Fruit fly (Drosophila melanogaster): ENCODE results near the gene Msp300.

The Msp300 gene

DNA sequence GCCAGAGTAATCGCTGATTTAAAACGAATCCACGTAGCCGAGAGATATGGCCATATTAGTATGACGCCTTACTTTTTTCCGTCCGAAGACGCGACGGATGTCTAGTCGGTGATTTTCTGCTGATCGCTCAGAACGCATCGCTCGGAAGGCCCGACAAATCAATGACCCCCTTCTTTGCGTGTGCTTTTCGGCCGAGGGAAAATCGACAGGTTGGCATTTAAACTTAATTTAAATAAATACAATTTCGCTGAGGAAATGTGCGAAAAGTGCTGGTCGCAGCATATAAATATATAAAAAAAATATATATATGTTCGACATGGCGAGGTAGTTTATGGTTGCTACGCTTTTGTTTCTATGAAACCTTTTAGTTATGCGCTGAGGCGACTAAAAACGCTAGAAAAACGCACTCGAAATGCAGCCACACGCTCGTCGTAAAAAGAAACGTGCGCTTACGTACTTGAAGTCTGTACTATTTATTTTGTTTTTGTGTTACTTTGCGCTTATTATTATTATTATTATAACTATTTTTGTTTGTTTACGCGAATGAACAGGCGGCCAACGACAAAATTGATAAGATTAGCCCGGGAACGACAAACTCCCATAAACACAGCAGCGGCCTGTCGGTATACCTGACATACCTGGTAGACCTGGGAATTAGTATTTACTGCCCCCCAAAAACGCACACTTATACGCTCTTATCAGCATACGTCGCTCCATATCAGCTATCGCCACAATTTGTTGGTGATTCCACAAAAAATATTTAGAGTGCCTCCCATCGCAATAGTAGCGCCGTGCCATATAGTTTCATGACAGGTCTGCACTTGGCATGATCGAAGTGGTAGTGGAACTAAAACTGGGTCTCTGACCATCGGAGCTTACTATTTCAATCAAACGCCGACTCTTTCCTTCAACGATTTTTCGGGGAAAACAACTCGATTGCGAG lies 132.6 kb downstream of the Msp300 start (continued):
- TF ChIP-seq eyg (GFP tag; optimal IDR thresholded peaks at IDR 0.05): no peak
- TF ChIP-seq vnd (GFP tag; IDR thresholded peaks at IDR 0.05; ENCODE audit: partially characterized antibody): peak; percentile 57; the same call in 2 of the 3 replicates
- TF ChIP-seq cwo (GFP tag; optimal IDR thresholded peaks at IDR 0.05): peak; percentile 66
- no peak for TF ChIP-seq D19A (tag; optimal IDR thresholded peaks at IDR 0.05)
- no peak for TF ChIP-seq Six4 (GFP tag; optimal IDR thresholded peaks at IDR 0.05)
- TF ChIP-seq Lhr (GFP tag; optimal IDR thresholded peaks at IDR 0.05): no peak
- TF ChIP-seq stwl (tag; optimal IDR thresholded peaks at IDR 0.05): no peak
- peak; percentile 82 for TF ChIP-seq Hey (tag; optimal IDR thresholded peaks at IDR 0.05)
- TF ChIP-seq tx (GFP tag; optimal IDR thresholded peaks at IDR 0.05): no peak
- TF ChIP-seq Dbx (GFP tag; IDR thresholded peaks at IDR 0.05): no peak
- no peak for TF ChIP-seq ken (GFP tag; IDR thresholded peaks at IDR 0.05)
- no peak for TF ChIP-seq CG3847 (GFP tag; IDR thresholded peaks at IDR 0.05)
- TF ChIP-seq ttk (GFP tag; IDR thresholded peaks at IDR 0.05): no peak
- TF ChIP-seq ATbp (GFP tag; optimal IDR thresholded peaks at IDR 0.05): peak; percentile 23
- TF ChIP-seq D19B (GFP tag; optimal IDR thresholded peaks at IDR 0.05): no peak
- TF ChIP-seq gem (tag; optimal IDR thresholded peaks at IDR 0.05): peak; percentile 4
- peak; percentile 89 for TF ChIP-seq CG34376 (GFP tag; optimal IDR thresholded peaks at IDR 0.05)
- TF ChIP-seq sd (tag; optimal IDR thresholded peaks at IDR 0.05): peak; percentile 90
- no peak for TF ChIP-seq CG7372 (GFP tag; IDR thresholded peaks at IDR 0.05)
- TF ChIP-seq CG3281 (GFP tag; optimal IDR thresholded peaks at IDR 0.05): peak; percentile 42
- no peak for TF ChIP-seq HmgD (GFP tag; optimal IDR thresholded peaks at IDR 0.05)
- no peak for TF ChIP-seq lilli (GFP tag; optimal IDR thresholded peaks at IDR 0.05)
- TF ChIP-seq sisA (GFP tag; IDR thresholded peaks at IDR 0.05): no peak
- no peak for TF ChIP-seq CG2875 (GFP tag; optimal IDR thresholded peaks at IDR 0.05)
- TF ChIP-seq Dip2 (GFP tag; IDR thresholded peaks at IDR 0.05): no peak
- peak; percentile 5 for TF ChIP-seq CG17385 (GFP tag; optimal IDR thresholded peaks at IDR 0.05)
- TF ChIP-seq CG7987 (GFP tag; optimal IDR thresholded peaks at IDR 0.05): peak; percentile 23
- no peak for TF ChIP-seq Kr (GFP tag; optimal IDR thresholded peaks at IDR 0.05)
- no peak for TF ChIP-seq cas (GFP tag; IDR thresholded peaks at IDR 0.05)
- TF ChIP-seq Dad (GFP tag; optimal IDR thresholded peaks at IDR 0.05): no peak
- no peak for TF ChIP-seq ap (GFP tag; IDR thresholded peaks at IDR 0.05)
- TF ChIP-seq CG3407 (GFP tag; optimal IDR thresholded peaks at IDR 0.05): no peak
- TF ChIP-seq Fer3 (tag; optimal IDR thresholded peaks at IDR 0.05): no peak
- TF ChIP-seq Sry-δ (GFP tag; optimal IDR thresholded peaks at IDR 0.05): no peak
- TF ChIP-seq klu (GFP tag; IDR thresholded peaks at IDR 0.05): no peak
- TF ChIP-seq Jarid2 (GFP tag; optimal IDR thresholded peaks at IDR 0.05): no peak
- TF ChIP-seq CG11247 (GFP tag; IDR thresholded peaks at IDR 0.05): no peak
- no peak for TF ChIP-seq CG31441 (GFP tag; IDR thresholded peaks at IDR 0.05)
- no peak for TF ChIP-seq Dfd (GFP tag; optimal IDR thresholded peaks at IDR 0.05)
- peak; percentile 68 for TF ChIP-seq GATAe (GFP tag; conservative IDR thresholded peaks at IDR 0.05)
- TF ChIP-seq dmrt11E (tag; optimal IDR thresholded peaks at IDR 0.05): no peak
- TF ChIP-seq Fer1 (GFP tag; optimal IDR thresholded peaks at IDR 0.05): peak; percentile 42
- no peak for TF ChIP-seq Spps (tag; optimal IDR thresholded peaks at IDR 0.05)
- no peak for TF ChIP-seq Hmr (GFP tag; optimal IDR thresholded peaks at IDR 0.05)
- TF ChIP-seq CG10979 (tag; optimal IDR thresholded peaks at IDR 0.05): no peak
- TF ChIP-seq Bgb (GFP tag; IDR thresholded peaks at IDR 0.05; ENCODE audit: partially characterized antibody): no peak
- TF ChIP-seq CG16779 (GFP tag; IDR thresholded peaks at IDR 0.05): no peak
- no peak for TF ChIP-seq CG7963 (GFP tag; IDR thresholded peaks at IDR 0.05; ENCODE audit: partially characterized antibody)
- no peak for TF ChIP-seq fd64A (GFP tag; optimal IDR thresholded peaks at IDR 0.05)

All from whole organism, embryonic.